Fruit fly (Drosophila melanogaster) whole organism, prepupa: ENCODE results near the gene Tollo.
A peak's percentile ranks its signal among the peaks of the same experiment; 100 is the strongest.

Experiments
- Blimp-1 ChIP-seq: fragments of 200-800 bp; sonication (Bioruptor generic); optimal IDR thresholded peaks from 3 replicates; lab custom pipeline; 2017; ENCODE audit warnings: missing biosample characterization, missing genetic modification characterization, mild to moderate bottlenecking, moderate library complexity, missing genetic modification reagents
- CG10669 ChIP-seq: fragments of 200-800 bp; sonication (Bioruptor generic); optimal IDR thresholded peaks from 3 replicates; lab custom pipeline; 2018; ENCODE audit warnings: missing biosample characterization, mild to moderate bottlenecking, missing genetic modification characterization, moderate library complexity
- CG11294 ChIP-seq: fragments of 200-800 bp; sonication (Bioruptor generic); IDR thresholded peaks from 2 replicates; pipeline ENCODE4 v1.3.6; 2022; ENCODE audit warnings: missing biosample characterization, missing genetic modification characterization
- CG15336 ChIP-seq: fragments of 200-800 bp; sonication (Bioruptor generic); IDR thresholded peaks from 2 replicates; pipeline ENCODE4 v1.3.6; 2022; ENCODE audit warnings: missing biosample characterization, missing genetic modification characterization
- CG1621 ChIP-seq: fragments of 200-800 bp; sonication (Bioruptor generic); optimal IDR thresholded peaks from 3 replicates; lab custom pipeline; 2018; ENCODE audit warnings: missing biosample characterization, mild to moderate bottlenecking, missing genetic modification characterization
- CG16779 ChIP-seq: fragments of 200-800 bp; sonication (Bioruptor generic); optimal IDR thresholded peaks from 3 replicates; lab custom pipeline; 2017; ENCODE audit warnings: missing biosample characterization, mild to moderate bottlenecking, missing genetic modification characterization
- CG31627 ChIP-seq: fragments of 200-800 bp; sonication (Bioruptor generic); optimal IDR thresholded peaks from 3 replicates; lab custom pipeline; 2016; ENCODE audit warnings: missing biosample characterization, missing genetic modification characterization
- CG32006 ChIP-seq: fragments of 200-800 bp; sonication (Bioruptor generic); optimal IDR thresholded peaks from 3 replicates; lab custom pipeline; 2017; ENCODE audit warnings: missing biosample characterization, mild to moderate bottlenecking, missing genetic modification characterization
- CG4318 ChIP-seq: fragments of 200-800 bp; sonication (Bioruptor generic); optimal IDR thresholded peaks from 3 replicates; lab custom pipeline; 2017; ENCODE audit warnings: missing biosample characterization, mild to moderate bottlenecking, missing genetic modification characterization
- CG6808 ChIP-seq: fragments of 200-800 bp; sonication (Bioruptor generic); optimal IDR thresholded peaks from 3 replicates; lab custom pipeline; 2017; ENCODE audit warnings: missing biosample characterization, missing genetic modification characterization, mild to moderate bottlenecking, moderate library complexity, missing genetic modification reagents
- CG7368 ChIP-seq: fragments of 200-800 bp; sonication (Bioruptor generic); optimal IDR thresholded peaks from 3 replicates; lab custom pipeline; 2016; ENCODE audit warnings: missing biosample characterization, missing genetic modification characterization
- CG8119 ChIP-seq: fragments of 200-800 bp; sonication (Bioruptor generic); IDR thresholded peaks from 3 replicates; pipeline ENCODE4 v1.3.6; 2022; ENCODE audit warnings: missing biosample characterization, missing genetic modification characterization
- CG8632 ChIP-seq: fragments of 200-800 bp; sonication (Bioruptor generic); optimal IDR thresholded peaks from 3 replicates; lab custom pipeline; 2016; ENCODE audit warnings: missing biosample characterization, missing genetic modification characterization
- Eip78C ChIP-seq: fragments of 200-800 bp; sonication (Bioruptor generic); peaks from one replicate; lab custom pipeline; 2016; ENCODE audit warnings: missing biosample characterization, missing genetic modification characterization
- Eip93F ChIP-seq: fragments of 200-800 bp; sonication (Bioruptor generic); optimal IDR thresholded peaks from 2 replicates; lab custom pipeline; 2016; ENCODE audit warnings: missing biosample characterization, mild to moderate bottlenecking, missing genetic modification characterization
- Ets96B ChIP-seq: fragments of 200-800 bp; optimal IDR thresholded peaks from 2 replicates; lab custom pipeline; 2019; ENCODE audit warnings: missing biosample characterization, mild to moderate bottlenecking, missing genetic modification characterization, moderate library complexity
- Gug ChIP-seq: fragments of 200-800 bp; sonication (Bioruptor generic); IDR thresholded peaks from 2 replicates; pipeline ENCODE4 v1.3.6; 2022; ENCODE audit warnings: missing biosample characterization, missing genetic modification characterization
- Hr38 ChIP-seq: sonication (Bioruptor generic); optimal IDR thresholded peaks from 2 replicates; lab custom pipeline; 2016; ENCODE audit warnings: missing biosample characterization, missing genetic modification characterization
- Hr39 ChIP-seq: fragments of 200-800 bp; sonication (Bioruptor generic); optimal IDR thresholded peaks from 2 replicates; lab custom pipeline; 2016; ENCODE audit warnings: missing biosample characterization, missing genetic modification characterization
- Hr4 ChIP-seq: fragments of 200-800 bp; sonication (Bioruptor generic); optimal IDR thresholded peaks from 3 replicates; lab custom pipeline; 2016; ENCODE audit warnings: missing biosample characterization, missing genetic modification characterization
- Lpt ChIP-seq: fragments of 200-800 bp; sonication (Bioruptor generic); optimal IDR thresholded peaks from 3 replicates; lab custom pipeline; 2016; ENCODE audit warnings: missing biosample characterization, missing genetic modification characterization
- Met ChIP-seq: fragments of 200-800 bp; sonication (Bioruptor generic); optimal IDR thresholded peaks from 3 replicates; lab custom pipeline; 2016; ENCODE audit warnings: missing biosample characterization, missing genetic modification characterization
- OdsH ChIP-seq: fragments of 200-800 bp; sonication (Bioruptor generic); optimal IDR thresholded peaks from 3 replicates; lab custom pipeline; 2016; ENCODE audit warnings: missing biosample characterization, missing genetic modification characterization
- Smox ChIP-seq: fragments of 200-800 bp; sonication (Bioruptor generic); optimal IDR thresholded peaks from 3 replicates; lab custom pipeline; 2016; ENCODE audit warnings: missing biosample characterization, missing genetic modification characterization
- Sox14 ChIP-seq: fragments of 200-800 bp; sonication (Bioruptor generic); optimal IDR thresholded peaks from 3 replicates; lab custom pipeline; 2016; ENCODE audit warnings: missing biosample characterization, missing genetic modification characterization
- Sox15 ChIP-seq: fragments of 200-800 bp; sonication (Bioruptor generic); optimal IDR thresholded peaks from 3 replicates; lab custom pipeline; 2016; ENCODE audit warnings: missing biosample characterization, missing genetic modification characterization
- achi ChIP-seq: fragments of 200-800 bp; sonication (Bioruptor generic); optimal IDR thresholded peaks from 3 replicates; lab custom pipeline; 2016; ENCODE audit warnings: missing biosample characterization, missing genetic modification characterization
- cyc ChIP-seq: fragments of 200-800 bp; sonication (Bioruptor generic); optimal IDR thresholded peaks from 3 replicates; lab custom pipeline; 2016; ENCODE audit warnings: missing biosample characterization, missing genetic modification characterization
- dac ChIP-seq: fragments of 200-800 bp; sonication (Bioruptor generic); optimal IDR thresholded peaks from 2 replicates; lab custom pipeline; 2017; ENCODE audit warnings: missing biosample characterization, mild to moderate bottlenecking, missing genetic modification characterization
- eg ChIP-seq: fragments of 200-800 bp; sonication (Bioruptor generic); IDR thresholded peaks from 3 replicates; pipeline ENCODE4 v1.3.6; 2022; ENCODE audit warnings: missing biosample characterization, missing genetic modification characterization
- esn ChIP-seq: fragments of 200-800 bp; sonication (Bioruptor generic); optimal IDR thresholded peaks from 2 replicates; lab custom pipeline; 2016; ENCODE audit warnings: missing biosample characterization, mild to moderate bottlenecking, missing genetic modification characterization, moderate library complexity
- pdm3 ChIP-seq: fragments of 200-800 bp; sonication (Bioruptor generic); optimal IDR thresholded peaks from 3 replicates; lab custom pipeline; 2016; ENCODE audit warnings: missing biosample characterization, missing genetic modification characterization
- salr ChIP-seq, 2 experiments: fragments of 200-800 bp; sonication (Bioruptor generic); optimal IDR thresholded peaks; 3 replicates each; lab custom pipeline; 2016 to 2018; ENCODE audit warnings: missing biosample characterization in 2 of 2, missing genetic modification characterization in 2 of 2, mild to moderate bottlenecking in 1 of 2
- spab ChIP-seq: fragments of 200-800 bp; sonication (Bioruptor generic); optimal IDR thresholded peaks from 2 replicates; lab custom pipeline; 2017; ENCODE audit warnings: missing biosample characterization, mild to moderate bottlenecking, missing genetic modification characterization, missing genetic modification reagents
- ss ChIP-seq, 2 experiments: fragments of 200-800 bp; sonication (Bioruptor generic); optimal IDR thresholded peaks; 2 replicates in 1 of 2; 3 replicates in 1 of 2; lab custom pipeline; 2017 to 2018; ENCODE audit warnings: mild to moderate bottlenecking in 2 of 2, missing biosample characterization in 2 of 2, missing genetic modification characterization in 2 of 2, moderate library complexity in 1 of 2
- svp ChIP-seq: fragments of 200-800 bp; sonication (Bioruptor generic); peaks from one replicate; lab custom pipeline; 2016; ENCODE audit warnings: missing biosample characterization, missing genetic modification characterization
- topi ChIP-seq: fragments of 200-800 bp; sonication (Bioruptor generic); optimal IDR thresholded peaks from 3 replicates; lab custom pipeline; 2016; ENCODE audit warnings: missing biosample characterization, missing genetic modification characterization

Tollo gene

DNA sequence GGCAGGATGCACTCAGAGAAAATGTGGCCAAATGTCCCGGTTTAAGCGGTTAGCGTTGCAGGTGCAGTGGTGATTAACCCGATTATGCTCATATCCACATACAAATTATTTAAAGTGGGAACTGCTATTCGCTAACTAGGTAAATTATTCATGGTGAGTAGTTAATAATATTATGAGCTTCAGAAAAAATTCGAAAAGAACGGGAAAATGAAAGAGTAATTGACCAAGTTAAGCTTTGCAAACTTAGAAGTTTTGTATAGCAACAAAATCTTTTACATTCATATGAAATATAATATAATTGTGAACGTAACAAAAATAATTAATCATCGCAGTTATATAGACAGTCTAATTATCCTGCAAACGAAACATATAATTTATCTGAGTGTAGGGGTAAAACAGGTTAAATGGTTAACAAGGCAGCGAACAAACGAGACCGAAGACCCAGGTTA lies 18.2 kb downstream of the Tollo start (continued):
- TF ChIP-seq Gug (GFP tag; lab: Robert Waterston, UW), result no peak
- TF ChIP-seq Eip93F (GFP tag; lab: Kevin White, UChicago), result no peak
- TF ChIP-seq CG11294 (GFP tag; lab: Robert Waterston, UW), result no peak
- peak; percentile 15 for TF ChIP-seq Ets96B (tag; lab: Kevin White, UChicago)
- TF ChIP-seq Hr38 (GFP tag; lab: Kevin White, UChicago), result no peak
- no peak for TF ChIP-seq Blimp-1 (GFP tag; lab: Kevin White, UChicago)
- TF ChIP-seq CG15336 (GFP tag; lab: Robert Waterston, UW), result peak; percentile 49; the same call in 1 of the 2 replicates
- no peak for TF ChIP-seq cyc (GFP tag; lab: Kevin White, UChicago)
- TF ChIP-seq ss (GFP tag; optimal IDR thresholded peaks at IDR 0.05; lab: Kevin White, UChicago), result peak in 1 of 2 experiments; percentile 19
- TF ChIP-seq Hr4, result peak; percentile 76
- no peak for TF ChIP-seq CG16779 (tag; lab: Kevin White, UChicago)
- TF ChIP-seq OdsH (GFP tag; lab: Kevin White, UChicago), result peak; percentile 53
- peak; percentile 22 for TF ChIP-seq Sox14
- TF ChIP-seq spab (GFP tag; lab: Kevin White, UChicago), result peak; percentile 1
- TF ChIP-seq CG7368, result no peak
- TF ChIP-seq CG8119 (GFP tag; lab: Robert Waterston, UW), result no peak; the same call in 2 of the 3 replicates
- peak; percentile 87 for TF ChIP-seq CG32006 (GFP tag; lab: Kevin White, UChicago)

DNA sequence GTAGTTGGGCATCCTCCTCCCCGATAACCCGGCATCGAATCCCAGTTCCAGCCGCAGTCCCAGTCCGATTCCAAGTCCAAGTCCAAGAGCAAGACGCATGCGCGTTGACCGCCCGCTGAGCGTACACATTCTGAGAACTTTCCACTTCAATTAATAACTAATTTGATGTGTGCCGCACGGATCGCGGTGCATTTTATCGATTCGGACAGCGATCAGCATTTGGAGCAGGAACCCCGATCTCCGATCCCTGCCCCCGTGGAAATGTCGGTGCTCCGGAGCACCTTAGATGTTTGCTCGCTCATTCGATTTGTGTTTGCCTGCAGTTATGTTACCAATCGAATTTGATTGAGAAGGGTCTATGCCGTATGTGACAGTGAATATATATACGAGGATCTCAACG lies 18.7 kb downstream of the Tollo start:
- no peak for TF ChIP-seq esn (GFP tag; lab: Kevin White, UChicago)
- TF ChIP-seq CG8119 (GFP tag; lab: Robert Waterston, UW), result no peak
- no peak for TF ChIP-seq Met
- no peak for TF ChIP-seq svp
- no peak for TF ChIP-seq topi (GFP tag; lab: Kevin White, UChicago)
- TF ChIP-seq CG6808 (GFP tag; lab: Kevin White, UChicago), result no peak
- no peak for TF ChIP-seq pdm3
- TF ChIP-seq CG31627, result no peak
- TF ChIP-seq CG10669, result no peak
- TF ChIP-seq achi (GFP tag; lab: Kevin White, UChicago), result no peak
- TF ChIP-seq Hr39 (GFP tag; lab: Kevin White, UChicago), result no peak
- no peak for TF ChIP-seq CG7368
- TF ChIP-seq Lpt (GFP tag; lab: Kevin White, UChicago), result no peak

DNA sequence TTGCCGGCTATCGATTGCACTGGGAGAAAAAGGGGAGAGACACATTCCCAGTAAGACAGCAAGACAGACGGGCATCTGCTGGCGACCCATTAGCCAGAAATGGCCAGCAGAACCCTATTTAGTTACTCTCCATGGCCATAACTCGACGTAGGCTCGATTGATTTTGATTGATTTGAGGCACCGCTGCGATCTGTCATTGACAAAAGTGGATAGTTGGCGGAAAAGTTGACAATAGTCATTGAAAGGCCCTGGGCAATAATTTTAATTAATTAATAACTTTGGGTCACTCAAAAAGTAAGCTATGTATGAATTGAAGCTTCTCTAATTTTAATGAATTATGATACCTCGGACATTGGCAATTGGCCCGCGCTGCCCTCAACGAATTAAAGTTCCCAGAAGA lies 21.7 kb downstream of the Tollo start:
- TF ChIP-seq Eip78C (GFP tag; lab: Kevin White, UChicago), result peak; percentile 42
- no peak for TF ChIP-seq CG7368
- no peak for TF ChIP-seq Smox
- peak in 1 of 2 experiments; percentile 1 for TF ChIP-seq salr (GFP tag; optimal IDR thresholded peaks at IDR 0.05; lab: Kevin White, UChicago)
- TF ChIP-seq CG32006 (GFP tag; lab: Kevin White, UChicago), result peak; percentile 53
- TF ChIP-seq CG11294 (GFP tag; lab: Robert Waterston, UW), result no peak
- TF ChIP-seq dac (GFP tag; lab: Kevin White, UChicago), result no peak
- no peak for TF ChIP-seq CG8632 (GFP tag; lab: Kevin White, UChicago)
- no peak for TF ChIP-seq spab (GFP tag; lab: Kevin White, UChicago)
- 0 out of 3 replicates have a peak, but pooled peaks have one; percentile 27 for TF ChIP-seq eg (GFP tag; lab: Robert Waterston, UW)
- no peak for TF ChIP-seq CG1621 (tag; lab: Kevin White, UChicago)
- TF ChIP-seq Sox15 (GFP tag; lab: Kevin White, UChicago), result no peak
- TF ChIP-seq CG4318 (GFP tag; lab: Kevin White, UChicago), result peak; percentile 9
- TF ChIP-seq Hr4, result peak; percentile 26
- no peak for TF ChIP-seq CG31627
- TF ChIP-seq OdsH (GFP tag; lab: Kevin White, UChicago), result no peak
- TF ChIP-seq Eip93F (GFP tag; lab: Kevin White, UChicago), result no peak
